Worm (Caenorhabditis elegans) whole organism, mixed stage, embryonic: ENCODE data around the gene coh-3.

Source experiments
- M03D4.4 ChIP-seq: sonication (generic microtip); optimal IDR thresholded peaks from 2 replicates; lab custom pipeline; 2017; ENCODE audit warnings: mild to moderate bottlenecking, missing genetic modification characterization, missing compliant biosample characterization
- bed-3 ChIP-seq: fragments of 200-800 bp; sonication (Bioruptor generic); optimal IDR thresholded peaks from 3 replicates; lab custom pipeline; 2018; ENCODE audit warnings: mild to moderate bottlenecking, missing genetic modification characterization, moderate library complexity, missing compliant biosample characterization
- blmp-1 ChIP-seq: fragments of 150-350 bp; optimal IDR thresholded peaks from 2 replicates; lab custom pipeline; 2014; ENCODE audit warnings: missing biosample characterization, missing genetic modification characterization
- ceh-39 ChIP-seq: fragments of 150-350 bp; optimal IDR thresholded peaks from 2 replicates; lab custom pipeline; 2014; ENCODE audit warnings: missing biosample characterization, missing genetic modification characterization
- ceh-43 ChIP-seq: fragments of 200-800 bp; sonication (Bioruptor generic); optimal IDR thresholded peaks from 2 replicates; lab custom pipeline; 2018; ENCODE audit warnings: mild to moderate bottlenecking, missing genetic modification characterization, moderate library complexity, missing compliant biosample characterization
- ceh-83 ChIP-seq: fragments of 200-800 bp; sonication (Bioruptor generic); optimal IDR thresholded peaks from 2 replicates; lab custom pipeline; 2018; ENCODE audit warnings: mild to moderate bottlenecking, missing genetic modification characterization, missing compliant biosample characterization
- ces-1 ChIP-seq: fragments of 150-350 bp; optimal IDR thresholded peaks from 2 replicates; lab custom pipeline; 2014; ENCODE audit warnings: missing biosample characterization, missing genetic modification reagents, missing genetic modification characterization
- cnd-1 ChIP-seq: fragments of 200-800 bp; sonication (Bioruptor generic); optimal IDR thresholded peaks from 2 replicates; lab custom pipeline; 2018; ENCODE audit warnings: mild to moderate bottlenecking, missing genetic modification characterization, missing compliant biosample characterization
- drap-1 ChIP-seq: fragments of 200-800 bp; sonication (Bioruptor generic); optimal IDR thresholded peaks from 3 replicates; lab custom pipeline; 2018; ENCODE audit warnings: mild to moderate bottlenecking, missing genetic modification characterization, missing compliant biosample characterization
- elt-1 ChIP-seq: sonication (generic microtip); optimal IDR thresholded peaks from 2 replicates; lab custom pipeline; 2017; ENCODE audit warnings: missing genetic modification characterization, mild to moderate bottlenecking, missing compliant biosample characterization, antibody characterized with exemption, moderate library complexity, borderline replicate concordance; ENCODE audit not compliant: insufficient read depth
- elt-3 ChIP-seq: fragments of 150-350 bp; optimal IDR thresholded peaks from 2 replicates; lab custom pipeline; 2014; ENCODE audit warnings: missing biosample characterization, missing genetic modification characterization
- flh-1 ChIP-seq: fragments of 200-800 bp; sonication (Bioruptor generic); optimal IDR thresholded peaks from 2 replicates; lab custom pipeline; 2018; ENCODE audit warnings: mild to moderate bottlenecking, missing genetic modification characterization, moderate library complexity, missing compliant biosample characterization
- ham-2 ChIP-seq: fragments of 200-800 bp; sonication (Bioruptor generic); optimal IDR thresholded peaks from 2 replicates; lab custom pipeline; 2018; ENCODE audit warnings: mild to moderate bottlenecking, missing genetic modification characterization, missing compliant biosample characterization
- hlh-1 ChIP-seq: fragments of 150-350 bp; optimal IDR thresholded peaks from 2 replicates; lab custom pipeline; 2014; ENCODE audit warnings: missing biosample characterization, missing genetic modification reagents, missing genetic modification characterization
- lin-13 ChIP-seq: fragments of 150-350 bp; optimal IDR thresholded peaks from 2 replicates; lab custom pipeline; 2014; ENCODE audit warnings: missing biosample characterization, missing genetic modification characterization
- lin-32 ChIP-seq: fragments of 200-800 bp; sonication (Bioruptor generic); optimal IDR thresholded peaks from 2 replicates; lab custom pipeline; 2018; ENCODE audit warnings: mild to moderate bottlenecking, missing genetic modification characterization, missing compliant biosample characterization
- lsy-2 ChIP-seq: fragments of 150-350 bp; optimal IDR thresholded peaks from 2 replicates; lab custom pipeline; 2014; ENCODE audit warnings: missing biosample characterization, missing genetic modification characterization
- mab-5 ChIP-seq: fragments of 150-350 bp; optimal IDR thresholded peaks from 2 replicates; lab custom pipeline; 2014; ENCODE audit warnings: missing biosample characterization, missing genetic modification characterization
- mep-1 ChIP-seq: fragments of 150-350 bp; optimal IDR thresholded peaks from 2 replicates; lab custom pipeline; 2017; ENCODE audit warnings: missing biosample characterization, missing genetic modification reagents, missing genetic modification characterization, inconsistent platforms
- nhr-12 ChIP-seq: fragments of 150-350 bp; optimal IDR thresholded peaks from 2 replicates; lab custom pipeline; 2014; ENCODE audit warnings: missing biosample characterization, missing genetic modification characterization
- nhr-2 ChIP-seq: fragments of 150-350 bp; optimal IDR thresholded peaks from 2 replicates; lab custom pipeline; 2014; ENCODE audit warnings: missing biosample characterization, missing genetic modification characterization
- nhr-76 ChIP-seq: sonication (generic microtip); optimal IDR thresholded peaks from 2 replicates; lab custom pipeline; 2017; ENCODE audit warnings: missing biosample characterization, missing genetic modification characterization
- pha-4 ChIP-seq: fragments of 150-350 bp; optimal IDR thresholded peaks from 2 replicates; lab custom pipeline; 2018; ENCODE audit warnings: missing biosample characterization, missing genetic modification reagents, missing genetic modification characterization
- sem-2 ChIP-seq: fragments of 200-800 bp; sonication (Bioruptor generic); optimal IDR thresholded peaks from 2 replicates; lab custom pipeline; 2018; ENCODE audit warnings: mild to moderate bottlenecking, missing genetic modification characterization, missing compliant biosample characterization
- snpc-4 ChIP-seq: fragments of 150-350 bp; optimal IDR thresholded peaks from 2 replicates; lab custom pipeline; 2014; ENCODE audit warnings: missing biosample characterization, missing genetic modification characterization
- sptf-1 ChIP-seq: sonication (generic microtip); optimal IDR thresholded peaks from 2 replicates; lab custom pipeline; 2017; ENCODE audit warnings: mild to moderate bottlenecking, missing genetic modification characterization, moderate library complexity, missing compliant biosample characterization
- tbx-8 ChIP-seq: fragments of 200-800 bp; sonication (Bioruptor generic); optimal IDR thresholded peaks from 2 replicates; lab custom pipeline; 2018; ENCODE audit warnings: mild to moderate bottlenecking, missing genetic modification characterization, moderate library complexity, missing compliant biosample characterization
- unc-120 ChIP-seq: sonication (generic microtip); optimal IDR thresholded peaks from 2 replicates; lab custom pipeline; 2017; ENCODE audit warnings: missing genetic modification characterization, missing compliant biosample characterization; ENCODE audit not compliant: poor library complexity, severe bottlenecking
- unc-39 ChIP-seq: fragments of 150-350 bp; optimal IDR thresholded peaks from 2 replicates; lab custom pipeline; 2014; ENCODE audit warnings: missing biosample characterization, missing genetic modification characterization
- unc-62 ChIP-seq: fragments of 150-350 bp; optimal IDR thresholded peaks from 2 replicates; lab custom pipeline; 2014; ENCODE audit warnings: missing biosample characterization, missing genetic modification reagents, missing genetic modification characterization
- zip-8 ChIP-seq: fragments of 150-350 bp; optimal IDR thresholded peaks from 2 replicates; lab custom pipeline; 2014; ENCODE audit warnings: missing biosample characterization, missing genetic modification characterization
- ztf-11 ChIP-seq: fragments of 150-350 bp; optimal IDR thresholded peaks from 2 replicates; lab custom pipeline; 2014; ENCODE audit warnings: missing biosample characterization, missing genetic modification characterization

Gene coh-3

ce11 chrV:14447240-14447763, 9.9 kb upstream of the coh-3 start, which contains the start of the genes dlat-1 and fntb-1:
Gene dlat-1, minus strand, starts transcription at chrV:14447290.
Gene fntb-1, plus strand, starts transcription at chrV:14447651.
- TF ChIP-seq ham-2 (GFP tag; lab: Kevin White, UChicago) (no peak), lsy-2 (tag; lab: Kevin White, UChicago) (no peak), ztf-11 (tag; lab: Kevin White, UChicago) (no peak), elt-3 (tag; lab: Kevin White, UChicago) (no peak), mep-1 (tag; lab: Kevin White, UChicago) (no peak), unc-39 (tag; lab: Kevin White, UChicago) (no peak), mab-5 (no peak), ceh-83 (no peak), bed-3 (no peak), snpc-4 (tag; lab: Kevin White, UChicago) (no peak), nhr-76 (tag; lab: Kevin White, UChicago) (no peak), drap-1 (GFP tag; lab: Kevin White, UChicago) (no peak), sptf-1 (tag; lab: Kevin White, UChicago) (no peak), nhr-12 (tag; lab: Kevin White, UChicago) (no peak)

DNA sequence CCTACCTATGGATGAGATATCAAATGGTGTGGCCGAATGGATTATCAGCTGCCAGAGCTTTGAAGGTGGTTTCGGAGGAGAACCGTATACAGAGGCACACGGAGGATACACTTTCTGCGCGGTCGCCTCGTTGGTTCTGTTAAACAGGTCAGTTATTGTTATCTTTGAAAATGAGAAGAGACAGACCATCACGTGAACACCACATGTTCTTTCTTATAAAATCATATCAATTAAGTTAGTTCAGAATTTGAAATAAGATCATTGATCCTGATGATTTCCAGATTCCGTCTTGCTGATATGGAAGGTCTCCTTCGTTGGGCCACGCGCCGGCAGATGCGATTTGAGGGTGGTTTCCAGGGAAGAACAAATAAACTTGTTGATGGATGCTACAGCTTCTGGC, 8.6 kb upstream of the coh-3 start:
- TF ChIP-seq pha-4 (tag; lab: Kevin White, UChicago) (no peak), sptf-1 (tag; lab: Kevin White, UChicago) (no peak), unc-39 (tag; lab: Kevin White, UChicago) (no peak), mep-1 (tag; lab: Kevin White, UChicago) (no peak), bed-3 (no peak), M03D4.4 (no peak), tbx-8 (no peak), ham-2 (GFP tag; lab: Kevin White, UChicago) (no peak), nhr-12 (tag; lab: Kevin White, UChicago) (no peak), ces-1 (GFP tag; lab: Kevin White, UChicago) (no peak), blmp-1 (tag; lab: Kevin White, UChicago) (no peak), hlh-1 (tag; lab: Kevin White, UChicago) (no peak), snpc-4 (tag; lab: Kevin White, UChicago) (no peak), sem-2 (GFP tag; lab: Kevin White, UChicago) (no peak), lin-13 (tag; lab: Kevin White, UChicago) (no peak), drap-1 (GFP tag; lab: Kevin White, UChicago) (no peak), nhr-2 (tag; lab: Kevin White, UChicago) (no peak), mab-5 (no peak), zip-8 (tag; lab: Kevin White, UChicago) (no peak)

DNA sequence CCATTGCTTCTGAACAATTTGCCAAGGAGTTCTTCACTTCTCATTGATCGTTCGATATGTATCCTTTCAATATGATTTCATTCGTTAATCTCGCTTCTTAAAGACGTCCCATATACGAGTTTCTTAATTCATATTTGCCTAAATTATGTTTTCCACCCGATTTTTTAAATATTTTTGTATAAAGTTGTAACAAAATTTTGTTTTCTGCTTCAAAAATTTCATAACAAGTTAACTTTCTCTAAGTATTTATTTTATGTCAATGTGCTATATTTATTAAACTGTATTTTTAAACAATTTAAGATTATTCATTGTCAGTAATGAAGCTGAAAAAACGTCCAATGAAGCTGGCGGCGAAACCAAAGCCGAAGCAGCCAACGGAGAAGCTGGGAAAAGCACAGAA, 7.8 kb upstream of the coh-3 start, which contains the start of gene F23B12.7:
Gene F23B12.7 (plus strand): TSS at position 301 of the 400 bp plus-strand sequence.
- TF ChIP-seq flh-1 (GFP tag; lab: Kevin White, UChicago) (no peak), ceh-83 (no peak), unc-62 (GFP tag; lab: Kevin White, UChicago) (no peak), lin-32 (GFP tag; lab: Kevin White, UChicago) (no peak), ceh-43 (GFP tag; lab: Kevin White, UChicago) (no peak), mep-1 (tag; lab: Kevin White, UChicago) (no peak), snpc-4 (tag; lab: Kevin White, UChicago) (no peak), pha-4 (tag; lab: Kevin White, UChicago) (no peak), unc-120 (no peak), sem-2 (GFP tag; lab: Kevin White, UChicago) (no peak), unc-39 (tag; lab: Kevin White, UChicago) (no peak), lsy-2 (tag; lab: Kevin White, UChicago) (no peak), ham-2 (GFP tag; lab: Kevin White, UChicago) (no peak), bed-3 (no peak), drap-1 (GFP tag; lab: Kevin White, UChicago) (no peak), zip-8 (tag; lab: Kevin White, UChicago) (no peak), cnd-1 (tag; lab: Kevin White, UChicago) (no peak)

- TF ChIP-seq zip-8 (tag; lab: Kevin White, UChicago) (no peak), lin-13 (tag; lab: Kevin White, UChicago) (peak; percentile 35)
These were observed 596 bp upstream of the coh-3 start, which contains the start of gene bmk-1 for ce11 chrV:14456626-14457025. Gene bmk-1, minus strand, starts transcription at chrV:14456984.

ce11 chrV:14460122-14460521, 2.9 kb downstream of the coh-3 start:
- TF ChIP-seq sem-2 (GFP tag; lab: Kevin White, UChicago) (no peak), unc-62 (GFP tag; lab: Kevin White, UChicago) (no peak), elt-3 (tag; lab: Kevin White, UChicago) (no peak), ceh-39 (no peak), unc-39 (tag; lab: Kevin White, UChicago) (no peak), ces-1 (GFP tag; lab: Kevin White, UChicago) (no peak), mab-5 (no peak), ham-2 (GFP tag; lab: Kevin White, UChicago) (no peak), nhr-2 (tag; lab: Kevin White, UChicago) (no peak), pha-4 (tag; lab: Kevin White, UChicago) (no peak), lin-13 (tag; lab: Kevin White, UChicago) (no peak), blmp-1 (tag; lab: Kevin White, UChicago) (no peak), lin-32 (GFP tag; lab: Kevin White, UChicago) (no peak), elt-1 (no peak), flh-1 (GFP tag; lab: Kevin White, UChicago) (no peak), cnd-1 (tag; lab: Kevin White, UChicago) (no peak), bed-3 (no peak)
